Worm (Caenorhabditis elegans) whole organism, L2 larva: ENCODE results near the gene nep-8.

Experiments used
- F13H6.1 ChIP-seq: sonication (generic microtip); optimal IDR thresholded peaks from 2 replicates; lab custom pipeline; 2016; ENCODE audit warnings: missing genetic modification characterization, missing compliant biosample characterization
- Y55F3AM.14 ChIP-seq: fragments of 200-800 bp; sonication (Bioruptor generic); optimal IDR thresholded peaks from 2 replicates; lab custom pipeline; 2018; ENCODE audit warnings: mild to moderate bottlenecking, missing genetic modification characterization, missing compliant biosample characterization
- ZK546.5 ChIP-seq: sonication (generic microtip); optimal IDR thresholded peaks from 2 replicates; lab custom pipeline; 2017; ENCODE audit warnings: missing biosample characterization, missing genetic modification characterization
- alr-1 ChIP-seq: fragments of 150-350 bp; optimal IDR thresholded peaks from 2 replicates; lab custom pipeline; 2014; ENCODE audit warnings: missing biosample characterization, missing genetic modification characterization
- aly-2 ChIP-seq: fragments of 150-350 bp; optimal IDR thresholded peaks from 2 replicates; lab custom pipeline; 2014; ENCODE audit warnings: missing biosample characterization, missing genetic modification characterization
- ama-1 ChIP-seq: fragments of 150-350 bp; optimal IDR thresholded peaks from 2 replicates; lab custom pipeline; 2018; ENCODE audit warnings: inconsistent platforms
- blmp-1 ChIP-seq: sonication (generic microtip); optimal IDR thresholded peaks from 2 replicates; lab custom pipeline; 2017; ENCODE audit warnings: missing genetic modification characterization, mild to moderate bottlenecking, missing compliant biosample characterization, antibody characterized with exemption, moderate library complexity; ENCODE audit not compliant: insufficient read depth
- ceh-16 ChIP-seq: fragments of 150-350 bp; optimal IDR thresholded peaks from 2 replicates; lab custom pipeline; 2014; ENCODE audit warnings: missing biosample characterization, missing genetic modification characterization
- ceh-82 ChIP-seq: fragments of 150-350 bp; optimal IDR thresholded peaks from 2 replicates; lab custom pipeline; 2014; ENCODE audit warnings: missing biosample characterization, missing genetic modification characterization
- crh-2 ChIP-seq: sonication (generic microtip); optimal IDR thresholded peaks from 2 replicates; lab custom pipeline; 2017; ENCODE audit warnings: missing biosample characterization, missing genetic modification characterization
- egl-27 ChIP-seq: sonication (generic microtip); optimal IDR thresholded peaks from 3 replicates; lab custom pipeline; 2017; ENCODE audit warnings: missing biosample characterization, missing genetic modification reagents, missing genetic modification characterization
- elt-1 ChIP-seq: fragments of 150-350 bp; optimal IDR thresholded peaks from 2 replicates; lab custom pipeline; 2014; ENCODE audit warnings: missing biosample characterization, missing genetic modification characterization
- elt-3 ChIP-seq: sonication (generic microtip); optimal IDR thresholded peaks from 2 replicates; lab custom pipeline; 2017; ENCODE audit warnings: missing biosample characterization, missing genetic modification characterization
- fos-1 ChIP-seq: fragments of 150-350 bp; optimal IDR thresholded peaks from 2 replicates; lab custom pipeline; 2014; ENCODE audit warnings: missing biosample characterization, missing genetic modification characterization
- gmeb-1 ChIP-seq: fragments of 150-350 bp; optimal IDR thresholded peaks from 2 replicates; lab custom pipeline; 2014; ENCODE audit warnings: missing biosample characterization, missing genetic modification characterization
- lin-11 ChIP-seq: fragments of 150-350 bp; sonication (generic microtip); optimal IDR thresholded peaks from 2 replicates; lab custom pipeline; 2014; ENCODE audit warnings: missing biosample characterization, missing genetic modification characterization, inconsistent platforms, mixed read lengths
- lin-13 ChIP-seq: fragments of 150-350 bp; optimal IDR thresholded peaks from 2 replicates; lab custom pipeline; 2014; ENCODE audit warnings: missing biosample characterization, missing genetic modification reagents, missing genetic modification characterization
- lin-39 ChIP-seq: fragments of 150-350 bp; optimal IDR thresholded peaks from 2 replicates; lab custom pipeline; 2014; ENCODE audit warnings: missing biosample characterization, missing genetic modification reagents, missing genetic modification characterization
- lsy-2 ChIP-seq, 2 experiments: fragments of 150-350 bp in 1 of 2; sonication (generic microtip) in 1 of 2; optimal IDR thresholded peaks; 2 replicates each; lab custom pipeline; 2014 to 2017; ENCODE audit warnings: missing biosample characterization in 2 of 2, missing genetic modification characterization in 2 of 2
- mab-5 ChIP-seq: fragments of 150-350 bp; optimal IDR thresholded peaks from 2 replicates; lab custom pipeline; 2014; ENCODE audit warnings: missing biosample characterization, missing genetic modification characterization
- mbf-1 ChIP-seq: sonication (generic microtip); optimal IDR thresholded peaks from 2 replicates; lab custom pipeline; 2017; ENCODE audit warnings: missing biosample characterization, missing genetic modification characterization
- nhr-10 ChIP-seq: sonication (generic microtip); optimal IDR thresholded peaks from 2 replicates; lab custom pipeline; 2017; ENCODE audit warnings: missing biosample characterization, missing genetic modification characterization
- nhr-11 ChIP-seq: fragments of 150-350 bp; optimal IDR thresholded peaks from 2 replicates; lab custom pipeline; 2014; ENCODE audit warnings: missing biosample characterization, missing genetic modification characterization
- nhr-12 ChIP-seq: fragments of 150-350 bp; optimal IDR thresholded peaks from 2 replicates; lab custom pipeline; 2014; ENCODE audit warnings: missing biosample characterization, missing genetic modification characterization
- nhr-129 ChIP-seq: fragments of 150-350 bp; optimal IDR thresholded peaks from 2 replicates; lab custom pipeline; 2014; ENCODE audit warnings: missing biosample characterization, missing genetic modification characterization
- nhr-21 ChIP-seq: fragments of 150-350 bp; optimal IDR thresholded peaks from 2 replicates; lab custom pipeline; 2014; ENCODE audit warnings: missing biosample characterization, missing genetic modification characterization
- nhr-237 ChIP-seq: fragments of 150-350 bp; optimal IDR thresholded peaks from 2 replicates; lab custom pipeline; 2014; ENCODE audit warnings: missing biosample characterization, missing genetic modification characterization
- nhr-6 ChIP-seq: fragments of 150-350 bp; optimal IDR thresholded peaks from 2 replicates; lab custom pipeline; 2014; ENCODE audit warnings: missing biosample characterization, missing genetic modification characterization
- sem-4 ChIP-seq: fragments of 150-350 bp; optimal IDR thresholded peaks from 2 replicates; lab custom pipeline; 2014; ENCODE audit warnings: missing biosample characterization, missing genetic modification reagents, missing genetic modification characterization
- skn-1 ChIP-seq: sonication (generic microtip); optimal IDR thresholded peaks from 2 replicates; lab custom pipeline; 2017; ENCODE audit warnings: missing biosample characterization, missing genetic modification characterization
- snpc-4 ChIP-seq: fragments of 150-350 bp; optimal IDR thresholded peaks from 2 replicates; lab custom pipeline; 2014; ENCODE audit warnings: missing biosample characterization, missing genetic modification characterization
- unc-55 ChIP-seq: fragments of 150-350 bp; sonication (generic microtip); optimal IDR thresholded peaks from 3 replicates; lab custom pipeline; 2014; ENCODE audit warnings: missing biosample characterization, missing genetic modification reagents, missing genetic modification characterization
- unc-62 ChIP-seq: fragments of 150-350 bp; optimal IDR thresholded peaks from 2 replicates; lab custom pipeline; 2014; ENCODE audit warnings: missing biosample characterization, missing genetic modification reagents, missing genetic modification characterization
- zag-1 ChIP-seq: fragments of 150-350 bp; optimal IDR thresholded peaks from 2 replicates; lab custom pipeline; 2014; ENCODE audit warnings: missing biosample characterization, missing genetic modification characterization
- ztf-1 ChIP-seq: fragments of 200-800 bp; sonication (Bioruptor generic); conservative IDR thresholded peaks from 2 replicates; pipeline ENCODE4 v1.3.6; 2022; ENCODE audit warnings: missing genetic modification characterization, missing compliant biosample characterization
- ztf-11 ChIP-seq: sonication (generic microtip); optimal IDR thresholded peaks from 2 replicates; lab custom pipeline; 2017; ENCODE audit warnings: missing biosample characterization, missing genetic modification characterization

nep-8 gene

DNA sequence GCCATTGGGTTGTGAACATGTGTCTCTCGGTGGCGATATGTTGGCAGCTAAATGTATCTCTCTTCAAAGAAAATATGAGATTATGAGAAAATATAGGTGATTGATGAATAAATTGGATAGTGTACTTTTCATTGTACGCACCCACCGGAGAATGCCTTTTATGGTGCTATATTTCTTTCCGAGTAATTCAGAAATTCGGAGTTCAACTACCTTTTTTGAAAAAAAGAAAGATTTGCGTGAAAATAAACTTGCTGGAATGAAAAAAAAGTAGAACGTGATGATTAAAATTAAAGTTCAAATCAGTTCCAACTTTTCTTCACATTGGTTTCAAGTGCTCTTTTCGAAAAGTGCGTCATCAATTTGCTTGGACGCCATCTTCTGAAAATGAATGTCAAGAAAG is at the start of gene nep-8:
Gene nep-8 (plus strand): TSS at position 301 of the 400 bp plus-strand sequence.
- no peak for TF ChIP-seq unc-55 (GFP tag; lab: Kevin White, UChicago)
- TF ChIP-seq mab-5 (tag; lab: Kevin White, UChicago), result no peak
- no peak for TF ChIP-seq Y55F3AM.14
- no peak for TF ChIP-seq egl-27 (tag; lab: Kevin White, UChicago)
- no peak for TF ChIP-seq nhr-6 (tag; lab: Kevin White, UChicago)
- no peak for TF ChIP-seq ceh-16 (tag; lab: Kevin White, UChicago)
- TF ChIP-seq gmeb-1 (tag; lab: Kevin White, UChicago), result no peak
- no peak for TF ChIP-seq snpc-4 (tag; lab: Kevin White, UChicago)
- TF ChIP-seq ztf-11 (tag; lab: Kevin White, UChicago), result no peak
- no peak for TF ChIP-seq nhr-129 (tag; lab: Kevin White, UChicago)
- no peak for TF ChIP-seq elt-3
- no peak for TF ChIP-seq lin-11 (tag; lab: Kevin White, UChicago)
- no peak for TF ChIP-seq ama-1
- no peak for TF ChIP-seq lin-13 (GFP tag; lab: Kevin White, UChicago)
- TF ChIP-seq skn-1 (tag; lab: Kevin White, UChicago), result no peak
- TF ChIP-seq lin-39 (tag; lab: Kevin White, UChicago), result no peak
- no peak for TF ChIP-seq mbf-1

DNA sequence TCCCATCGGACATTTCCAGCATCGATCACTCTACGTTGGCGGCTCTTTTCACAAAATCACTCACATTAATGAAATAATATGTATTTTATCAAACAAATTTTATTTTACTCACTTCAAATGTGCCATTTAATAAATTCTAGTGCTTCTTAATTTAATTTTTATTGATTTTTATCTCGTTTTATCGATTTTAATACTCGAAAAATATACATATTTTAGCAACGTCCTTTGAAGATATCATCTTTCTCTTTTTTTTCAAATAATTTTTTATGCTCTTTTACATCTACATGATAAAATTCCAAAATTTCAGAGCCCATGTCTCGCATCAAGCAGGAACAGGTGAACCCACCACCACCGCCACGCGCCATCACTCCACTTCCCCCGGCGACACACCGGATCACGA is 44.8 kb upstream of the nep-8 start, which contains the start of the genes lido-14 and bath-27:
Gene lido-14 (plus strand): TSS at position 301 of the 400 bp plus-strand sequence.
Gene bath-27 (plus strand): TSS at position 306 of the 400 bp plus-strand sequence.
- TF ChIP-seq nhr-11 (tag; lab: Kevin White, UChicago), result no peak
- no peak for TF ChIP-seq nhr-12
- no peak for TF ChIP-seq unc-55 (GFP tag; lab: Kevin White, UChicago)
- TF ChIP-seq sem-4 (tag; lab: Kevin White, UChicago), result no peak
- TF ChIP-seq unc-62, result no peak
- no peak for TF ChIP-seq nhr-10
- no peak for TF ChIP-seq F13H6.1 (tag; lab: Kevin White, UChicago)
- TF ChIP-seq ztf-1 (GFP tag; lab: Robert Waterston, UW), result no peak
- no peak for TF ChIP-seq gmeb-1 (tag; lab: Kevin White, UChicago)
- no peak for TF ChIP-seq ZK546.5 (tag; lab: Kevin White, UChicago)
- no peak for TF ChIP-seq elt-1 (tag; lab: Kevin White, UChicago)
- no peak for TF ChIP-seq nhr-6 (tag; lab: Kevin White, UChicago)

DNA sequence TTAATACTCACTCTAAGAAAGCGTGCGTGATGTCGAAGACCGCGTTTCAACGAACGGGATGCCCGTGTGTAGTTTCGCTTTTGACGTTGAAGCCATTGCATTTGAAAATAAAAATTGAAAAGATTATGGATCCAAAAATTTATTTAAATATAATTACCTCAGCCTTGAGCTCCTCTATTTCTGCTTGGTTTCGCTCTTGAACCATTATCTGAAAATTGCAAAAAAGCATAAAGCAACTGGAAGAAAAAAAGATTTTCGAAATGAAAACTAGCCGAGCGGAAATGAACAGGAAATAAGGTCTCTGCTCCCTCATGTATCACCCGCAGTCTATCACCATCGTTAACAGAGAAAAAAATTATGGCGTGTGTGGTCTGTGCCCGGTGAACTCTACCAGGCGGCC is 36.5 kb upstream of the nep-8 start, which contains the start of gene Y49F6C.6:
Gene Y49F6C.6 (minus strand): TSS at position 101 of the 400 bp plus-strand sequence.
- TF ChIP-seq nhr-237 (tag; lab: Kevin White, UChicago) (no peak), zag-1 (no peak), aly-2 (tag; lab: Kevin White, UChicago) (no peak)

DNA sequence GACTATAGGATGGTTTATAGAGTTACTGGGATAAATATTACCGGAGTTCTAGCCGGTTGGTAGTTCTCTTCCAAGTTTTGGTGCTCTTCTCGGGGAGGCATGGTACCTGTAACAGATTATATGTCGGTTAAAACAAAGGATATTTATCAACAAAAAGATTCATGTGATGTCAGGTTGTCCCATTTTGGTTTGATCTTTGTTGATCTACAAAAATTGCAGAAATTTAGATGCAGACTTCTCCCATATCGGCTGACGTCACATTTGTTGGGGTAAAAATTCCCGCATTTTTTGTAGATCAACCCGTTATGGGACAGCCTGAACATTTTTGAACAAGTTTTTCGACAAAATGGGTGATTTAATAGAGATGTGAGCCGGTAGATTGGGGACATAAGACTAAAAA is 35.5 kb upstream of the nep-8 start, which contains the start of gene Y49F6C.7:
Gene Y49F6C.7 (minus strand): TSS at position 101 of the 400 bp plus-strand sequence.
- TF ChIP-seq alr-1 (tag; lab: Kevin White, UChicago), result no peak
- no peak for TF ChIP-seq ztf-11 (tag; lab: Kevin White, UChicago)
- no peak for TF ChIP-seq blmp-1 (tag; lab: Kevin White, UChicago)
- no peak for TF ChIP-seq nhr-21 (tag; lab: Kevin White, UChicago)
- no peak for TF ChIP-seq ceh-82
- TF ChIP-seq skn-1 (tag; lab: Kevin White, UChicago), result no peak
- no peak for TF ChIP-seq fos-1 (tag; lab: Kevin White, UChicago)
- no peak for TF ChIP-seq crh-2 (tag; lab: Kevin White, UChicago)

DNA sequence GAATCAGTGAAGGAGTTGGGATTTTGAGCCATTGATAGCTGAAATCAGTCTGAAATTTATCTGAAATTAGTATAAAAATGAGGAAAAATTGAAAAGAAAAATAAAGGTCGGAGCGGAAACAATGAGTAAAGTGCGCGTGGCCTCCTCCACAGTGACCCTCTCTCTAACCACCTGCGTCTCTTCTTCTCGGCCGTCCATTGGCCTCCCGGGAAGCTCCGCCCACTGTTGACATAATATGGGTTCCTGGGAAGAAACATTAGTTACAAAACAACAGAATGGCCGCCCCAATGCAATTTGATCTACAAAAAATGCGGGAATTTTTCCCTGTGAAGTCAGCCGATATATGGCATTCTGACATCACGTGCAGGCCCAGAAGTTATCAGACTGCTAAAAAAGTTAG is 33.6 kb upstream of the nep-8 start, which contains the start of gene Y49F6C.8:
Gene Y49F6C.8 (minus strand): TSS at position 51 of the 400 bp plus-strand sequence.
- peak in 1 of 2 experiments; percentile 41 for TF ChIP-seq lsy-2 (tag; optimal IDR thresholded peaks at IDR 0.05; lab: Kevin White, UChicago)
- TF ChIP-seq alr-1 (tag; lab: Kevin White, UChicago), result no peak
